Fruit fly (Drosophila melanogaster) whole organism, wandering third instar larva: ENCODE results near the gene sac.

ENCODE experiments used
- Abd-B ChIP-seq: fragments of >200 bp; optimal IDR thresholded peaks from 2 replicates; lab custom pipeline; 2017; ENCODE audit warnings: missing biosample characterization, missing genetic modification characterization
- GATAd ChIP-seq: sonication (Bioruptor generic); optimal IDR thresholded peaks from 2 replicates; lab custom pipeline; 2016; ENCODE audit warnings: missing biosample characterization, missing genetic modification characterization
- Mio ChIP-seq: sonication (Bioruptor generic); optimal IDR thresholded peaks from 2 replicates; lab custom pipeline; 2016; ENCODE audit warnings: missing biosample characterization, missing genetic modification characterization
- Myc ChIP-seq: fragments of >200 bp; optimal IDR thresholded peaks from 2 replicates; lab custom pipeline; 2017
- ey ChIP-seq: fragments of 200-800 bp; sonication (Bioruptor generic); optimal IDR thresholded peaks from 2 replicates; lab custom pipeline; 2016; ENCODE audit warnings: missing biosample characterization, missing genetic modification characterization
- h ChIP-seq: fragments of 200-800 bp; sonication (Bioruptor generic); optimal IDR thresholded peaks from 3 replicates; lab custom pipeline; 2016; ENCODE audit warnings: missing biosample characterization, mild to moderate bottlenecking, missing genetic modification characterization
- psq ChIP-seq: fragments of 200-800 bp; sonication (Bioruptor generic); optimal IDR thresholded peaks from 3 replicates; lab custom pipeline; 2017; ENCODE audit warnings: missing biosample characterization, mild to moderate bottlenecking, missing genetic modification characterization, moderate library complexity
- tai ChIP-seq: sonication (Bioruptor generic); optimal IDR thresholded peaks from 2 replicates; lab custom pipeline; 2016; ENCODE audit warnings: missing biosample characterization, missing genetic modification characterization

DNA sequence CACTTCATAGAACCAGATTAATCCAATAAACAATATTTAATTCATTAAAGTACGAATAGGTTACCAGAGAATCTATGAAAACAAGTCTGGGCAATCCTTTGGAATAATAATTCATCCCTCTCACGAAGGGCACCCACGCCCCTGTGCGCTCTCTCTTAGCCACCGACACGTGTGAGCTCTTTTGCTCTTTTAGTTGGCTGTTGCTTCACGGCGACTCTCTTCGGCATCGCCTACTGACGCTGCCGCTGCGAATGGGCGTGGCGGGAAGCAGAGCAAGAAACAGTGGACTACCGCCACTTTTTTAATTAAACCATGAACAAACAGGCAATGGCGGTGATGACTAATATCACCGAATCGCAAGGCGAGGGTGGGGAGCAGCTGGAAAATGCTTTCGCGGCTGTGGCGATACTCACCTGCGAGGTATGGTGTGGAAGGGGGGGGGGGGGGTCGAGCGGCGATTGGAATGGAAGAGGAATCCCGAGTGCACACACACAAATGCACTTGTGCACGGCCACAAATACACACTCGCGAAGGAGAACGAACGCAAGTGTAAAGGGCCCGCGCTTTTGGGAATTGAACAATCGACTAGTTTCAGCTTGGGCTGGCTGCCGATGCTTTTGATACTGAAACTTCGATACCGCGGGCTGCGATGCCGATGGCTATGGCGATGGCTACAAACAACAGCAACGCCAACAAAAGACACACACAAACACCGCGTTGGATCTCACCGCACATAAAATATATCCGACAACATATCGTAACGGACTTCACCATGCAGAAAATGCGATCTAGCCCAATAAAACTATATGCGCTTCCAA lies 2.2 kb upstream of the sac start:
- TF ChIP-seq Abd-B (GFP tag; lab: Kevin White, UChicago) = no peak
- peak; percentile 55 for TF ChIP-seq Mio (GFP tag; lab: Kevin White, UChicago)
- peak; percentile 79 for TF ChIP-seq ey (GFP tag; lab: Kevin White, UChicago)
- peak; percentile 91 for TF ChIP-seq h (GFP tag; lab: Kevin White, UChicago)
- TF ChIP-seq Myc (lab: Kevin White, UChicago) = no peak
- TF ChIP-seq tai = no peak
- TF ChIP-seq GATAd (GFP tag; lab: Kevin White, UChicago) = no peak
- peak; percentile 68 for TF ChIP-seq psq (GFP tag; lab: Kevin White, UChicago)
